Worm (Caenorhabditis elegans) whole organism, early embryonic: Measurements from ENCODE around the gene oig-5.

ENCODE experiments used
- B0310.2 ChIP-seq: sonication (generic microtip); optimal IDR thresholded peaks from 2 replicates; lab custom pipeline; 2016; ENCODE audit warnings: mild to moderate bottlenecking, missing genetic modification characterization, missing compliant biosample characterization
- F13C5.2 ChIP-seq: sonication (generic microtip); optimal IDR thresholded peaks from 2 replicates; lab custom pipeline; 2017; ENCODE audit warnings: mild to moderate bottlenecking, missing genetic modification characterization, inconsistent platforms, missing compliant biosample characterization
- aly-1 ChIP-seq: sonication (generic microtip); optimal IDR thresholded peaks from 2 replicates; lab custom pipeline; 2016; ENCODE audit warnings: missing genetic modification characterization, missing compliant biosample characterization
- ama-1 ChIP-seq: fragments of 150-350 bp; optimal IDR thresholded peaks from 2 replicates; lab custom pipeline; 2014
- flt-1 ChIP-seq: fragments of 200-800 bp; sonication (Bioruptor generic); IDR thresholded peaks from 2 replicates; pipeline ENCODE4 v1.3.6; 2022; ENCODE audit warnings: missing genetic modification characterization, missing compliant biosample characterization
- hmg-4 ChIP-seq: fragments of 200-800 bp; sonication (Bioruptor generic); optimal IDR thresholded peaks from 2 replicates; lab custom pipeline; 2018; ENCODE audit warnings: mild to moderate bottlenecking, missing genetic modification characterization, missing compliant biosample characterization
- hnd-1 ChIP-seq: sonication (generic microtip); optimal IDR thresholded peaks from 2 replicates; lab custom pipeline; 2016; ENCODE audit warnings: missing genetic modification characterization, missing compliant biosample characterization
- pes-1 ChIP-seq: fragments of 200-800 bp; sonication (Bioruptor generic); IDR thresholded peaks from 2 replicates; pipeline ENCODE4 v1.3.6; 2022; ENCODE audit warnings: missing genetic modification reagents, missing genetic modification characterization, missing compliant biosample characterization
- tbx-37 ChIP-seq: fragments of 200-800 bp; sonication (Bioruptor generic); conservative IDR thresholded peaks from 2 replicates; pipeline ENCODE4 v1.3.6; 2022; ENCODE audit warnings: missing genetic modification reagents, missing genetic modification characterization, missing compliant biosample characterization

- TF ChIP-seq tbx-37 (no peak), hnd-1 (tag; lab: Kevin White, UChicago) (no peak), aly-1 (tag; lab: Kevin White, UChicago) (no peak), ama-1 (no peak), B0310.2 (tag; lab: Kevin White, UChicago) (no peak), pes-1 (GFP tag; lab: Robert Waterston, UW) (no peak), flt-1 (GFP tag; lab: Robert Waterston, UW) (no peak), F13C5.2 (tag; lab: Kevin White, UChicago) (no peak), hmg-4 (GFP tag; lab: Kevin White, UChicago) (no peak)
Measured at ce11 chrIV:14829026-14829425, 22.0 kb downstream of the oig-5 start, which contains the start of gene hhat-2.
